Comparison of ENCODE assay signal across 1 fruit fly cellular context in genomic region chr2L:7494341-7495293, dm6.
A peak's percentile ranks its signal among the peaks of the same experiment; 100 is the strongest.
TF ChIP-seq lines count a peak whose summit lies in the region.

No protein-coding gene starts in this region.

TF ChIP-seq in whole organism, embryonic, 481 proteins besides CTCF, POLR2A, EP300 and RAD21 (continued from another document):
- TF ChIP-seq CG7839 (tag; optimal IDR thresholded peaks at IDR 0.05; lab: Kevin White, UChicago) = peak; percentile 50
- TF ChIP-seq CG17361 (GFP tag; IDR thresholded peaks at IDR 0.05; lab: Robert Waterston, UW) = no peak
- TF ChIP-seq gro (GFP tag; optimal IDR thresholded peaks at IDR 0.05; lab: Kevin White, UChicago) = peak; percentile 57
- TF ChIP-seq Hr51 (GFP tag; optimal IDR thresholded peaks at IDR 0.05; lab: Kevin White, UChicago) = peak in 1 of 2 experiments; percentile 16
- TF ChIP-seq Ptx1 (GFP tag; IDR thresholded peaks at IDR 0.05; lab: Robert Waterston, UW) = peak; percentile 26; the same call in 1 of the 2 replicates
- peak; percentile 40 for TF ChIP-seq CG10366 (GFP tag; IDR thresholded peaks at IDR 0.05; lab: Robert Waterston, UW)
- TF ChIP-seq CG31388 (GFP tag; optimal IDR thresholded peaks at IDR 0.05; lab: Kevin White, UChicago) = no peak
- peak; percentile 42 for TF ChIP-seq Hr3 (GFP tag; optimal IDR thresholded peaks at IDR 0.05; lab: Kevin White, UChicago)
- TF ChIP-seq dimm (GFP tag; IDR thresholded peaks at IDR 0.05; lab: Robert Waterston, UW) = no peak
- TF ChIP-seq chn (GFP tag; optimal IDR thresholded peaks at IDR 0.05; lab: Kevin White, UChicago) = peak; percentile 10
- peak; percentile 66 for TF ChIP-seq lilli (GFP tag; optimal IDR thresholded peaks at IDR 0.05; lab: Kevin White, UChicago)
- TF ChIP-seq bab2 (GFP tag; optimal IDR thresholded peaks at IDR 0.05; lab: Kevin White, UChicago) = peak; percentile 46
- TF ChIP-seq Chrac-16 (GFP tag; optimal IDR thresholded peaks at IDR 0.05; lab: Kevin White, UChicago) = peak; percentile 60
- TF ChIP-seq Hmr (GFP tag; optimal IDR thresholded peaks at IDR 0.05; lab: Kevin White, UChicago) = peak; percentile 80
- TF ChIP-seq so (GFP tag; IDR thresholded peaks at IDR 0.05; lab: Robert Waterston, UW) = peak; percentile 20; the same call in 1 of the 3 replicates
- TF ChIP-seq CG2678 (tag; optimal IDR thresholded peaks at IDR 0.05; lab: Kevin White, UChicago) = peak; percentile 24
- TF ChIP-seq gem (tag; optimal IDR thresholded peaks at IDR 0.05; lab: Kevin White, UChicago) = peak; percentile 74
- TF ChIP-seq pb (GFP tag; optimal IDR thresholded peaks at IDR 0.05; lab: Kevin White, UChicago) = no peak
- no peak for TF ChIP-seq CG3726 (GFP tag; IDR thresholded peaks at IDR 0.05; lab: Robert Waterston, UW)
- peak; percentile 43 for TF ChIP-seq CG9817 (tag; optimal IDR thresholded peaks at IDR 0.05; lab: Kevin White, UChicago)
- TF ChIP-seq CG31441 (GFP tag; IDR thresholded peaks at IDR 0.05; lab: Robert Waterston, UW) = 0 out of 2 replicates have a peak, but pooled peaks have one; percentile 26
- peak; percentile 38 for TF ChIP-seq tio (GFP tag; optimal IDR thresholded peaks at IDR 0.05; lab: Kevin White, UChicago)
- peak in 1 of 2 experiments; percentile 45 for TF ChIP-seq dpn (GFP tag; optimal IDR thresholded peaks at IDR 0.05; lab: Kevin White, UChicago)
- peak; percentile 42 for TF ChIP-seq dmrt11E (tag; optimal IDR thresholded peaks at IDR 0.05; lab: Kevin White, UChicago)
- peak; percentile 21 for TF ChIP-seq Bteb2 (GFP tag; optimal IDR thresholded peaks at IDR 0.05; lab: Kevin White, UChicago)
- TF ChIP-seq eve (GFP tag; optimal IDR thresholded peaks at IDR 0.05; lab: Kevin White, UChicago) = peak in 1 of 2 experiments; percentile 55
- TF ChIP-seq CG32767 (GFP tag; IDR thresholded peaks at IDR 0.05; lab: Robert Waterston, UW) = no peak
- peak; percentile 42 for TF ChIP-seq CG18262 (tag; optimal IDR thresholded peaks at IDR 0.05; lab: Kevin White, UChicago)
- TF ChIP-seq E2f2 (GFP tag; IDR thresholded peaks at IDR 0.05; lab: Robert Waterston, UW) = peak; percentile 46; the same call in 1 of the 2 replicates
- peak; percentile 56 for TF ChIP-seq CG12769 (tag; optimal IDR thresholded peaks at IDR 0.05; lab: Kevin White, UChicago)
- 0 out of 2 replicates have a peak, but pooled peaks have one; percentile 40 for TF ChIP-seq CG11247 (GFP tag; IDR thresholded peaks at IDR 0.05; lab: Robert Waterston, UW)
- TF ChIP-seq CG10147 (GFP tag; optimal IDR thresholded peaks at IDR 0.05; lab: Kevin White, UChicago) = peak; percentile 32
- TF ChIP-seq CG10209 (GFP tag; optimal IDR thresholded peaks at IDR 0.05; lab: Kevin White, UChicago) = peak; percentile 48
- TF ChIP-seq dmrt99B (tag; optimal IDR thresholded peaks at IDR 0.05; lab: Kevin White, UChicago) = peak; percentile 61
- peak; percentile 55; the same call in 2 of the 3 replicates for TF ChIP-seq CG2889 (GFP tag; IDR thresholded peaks at IDR 0.05; lab: Robert Waterston, UW)
- TF ChIP-seq gfzf (GFP tag; optimal IDR thresholded peaks at IDR 0.05; lab: Kevin White, UChicago) = no peak
- peak; percentile 81 for TF ChIP-seq row (GFP tag; IDR thresholded peaks at IDR 0.05; lab: Robert Waterston, UW)
- peak; percentile 45 for TF ChIP-seq CG12219 (GFP tag; optimal IDR thresholded peaks at IDR 0.05; lab: Kevin White, UChicago)
- no peak for TF ChIP-seq Sry-β (GFP tag; optimal IDR thresholded peaks at IDR 0.05; lab: Kevin White, UChicago)
- TF ChIP-seq Hmx (GFP tag; optimal IDR thresholded peaks at IDR 0.05; lab: Kevin White, UChicago) = no peak
- no peak for TF ChIP-seq CG11723 (GFP tag; optimal IDR thresholded peaks at IDR 0.05; lab: Kevin White, UChicago)
- TF ChIP-seq Ets97D (GFP tag; optimal IDR thresholded peaks at IDR 0.05; lab: Kevin White, UChicago) = no peak
- peak; percentile 59 for TF ChIP-seq CG17568 (GFP tag; optimal IDR thresholded peaks at IDR 0.05; lab: Kevin White, UChicago)
- no peak for TF ChIP-seq caup (GFP tag; optimal IDR thresholded peaks at IDR 0.05; lab: Kevin White, UChicago; ENCODE audit: severe bottlenecking)
- TF ChIP-seq CG11504 (tag; optimal IDR thresholded peaks at IDR 0.05; lab: Kevin White, UChicago) = peak; percentile 62
- TF ChIP-seq CG7556 (GFP tag; optimal IDR thresholded peaks at IDR 0.05; lab: Kevin White, UChicago) = peak; percentile 69
- TF ChIP-seq grau (tag; optimal IDR thresholded peaks at IDR 0.05; lab: Kevin White, UChicago) = peak; percentile 94
- no peak for TF ChIP-seq Dll (GFP tag; IDR thresholded peaks at IDR 0.05; lab: Robert Waterston, UW; ENCODE audit: partially characterized antibody)
- TF ChIP-seq fd96Cb (tag; optimal IDR thresholded peaks at IDR 0.05; lab: Kevin White, UChicago) = peak; percentile 1
- peak; percentile 14 for TF ChIP-seq CG12299 (tag; optimal IDR thresholded peaks at IDR 0.05; lab: Kevin White, UChicago)
- TF ChIP-seq nmo (GFP tag; optimal IDR thresholded peaks at IDR 0.05; lab: Kevin White, UChicago) = peak; percentile 19
- peak; percentile 31; the same call in 1 of the 2 replicates for TF ChIP-seq CG32532 (GFP tag; IDR thresholded peaks at IDR 0.05; lab: Robert Waterston, UW)
- peak; percentile 56 for TF ChIP-seq lab (GFP tag; optimal IDR thresholded peaks at IDR 0.05; lab: Kevin White, UChicago)
- peak; percentile 58 for TF ChIP-seq CG17385 (GFP tag; optimal IDR thresholded peaks at IDR 0.05; lab: Kevin White, UChicago)
- no peak for TF ChIP-seq Bgb (GFP tag; IDR thresholded peaks at IDR 0.05; lab: Robert Waterston, UW; ENCODE audit: partially characterized antibody)
- peak; percentile 67 for TF ChIP-seq CG3847 (GFP tag; IDR thresholded peaks at IDR 0.05; lab: Robert Waterston, UW)
- TF ChIP-seq CG9727 (GFP tag; optimal IDR thresholded peaks at IDR 0.05; lab: Kevin White, UChicago) = peak; percentile 35
- TF ChIP-seq crol (GFP tag; IDR thresholded peaks at IDR 0.05; lab: Robert Waterston, UW) = no peak
- peak; percentile 9 for TF ChIP-seq Ssrp (tag; optimal IDR thresholded peaks at IDR 0.05; lab: Kevin White, UChicago)
- TF ChIP-seq CG2120 (GFP tag; optimal IDR thresholded peaks at IDR 0.05; lab: Kevin White, UChicago) = peak; percentile 87
- peak; percentile 77 for TF ChIP-seq sob (GFP tag; IDR thresholded peaks at IDR 0.05; lab: Robert Waterston, UW)
- TF ChIP-seq CG1603 (tag; optimal IDR thresholded peaks at IDR 0.05; lab: Kevin White, UChicago) = peak; percentile 27
- TF ChIP-seq Fer2 (tag; optimal IDR thresholded peaks at IDR 0.05; lab: Kevin White, UChicago) = no peak
- 0 out of 2 replicates have a peak, but pooled peaks have one; percentile 29 for TF ChIP-seq klu (GFP tag; IDR thresholded peaks at IDR 0.05; lab: Robert Waterston, UW)
- TF ChIP-seq hkb (optimal IDR thresholded peaks at IDR 0.05; lab: Kevin White, UChicago) = no peak
- peak; percentile 68; the same call in 1 of the 2 replicates for TF ChIP-seq hkb (GFP tag; IDR thresholded peaks at IDR 0.05; lab: Robert Waterston, UW)
- TF ChIP-seq Taf1 (GFP tag; IDR thresholded peaks at IDR 0.05; lab: Robert Waterston, UW) = no peak
- 0 out of 2 replicates have a peak, but pooled peaks have one; percentile 15 for TF ChIP-seq ap (GFP tag; IDR thresholded peaks at IDR 0.05; lab: Robert Waterston, UW)
- no peak for TF ChIP-seq CG16863 (GFP tag; optimal IDR thresholded peaks at IDR 0.05; lab: Kevin White, UChicago)
- TF ChIP-seq Poxn (GFP tag; IDR thresholded peaks at IDR 0.05; lab: Robert Waterston, UW) = 0 out of 2 replicates have a peak, but pooled peaks have one; percentile 22
- TF ChIP-seq CG7786 (GFP tag; optimal IDR thresholded peaks at IDR 0.05; lab: Kevin White, UChicago) = peak; percentile 55
- TF ChIP-seq CG33557 (GFP tag; optimal IDR thresholded peaks at IDR 0.05; lab: Kevin White, UChicago) = peak; percentile 48
- peak; percentile 95 for TF ChIP-seq sd (tag; optimal IDR thresholded peaks at IDR 0.05; lab: Kevin White, UChicago)
- TF ChIP-seq Dbx (GFP tag; IDR thresholded peaks at IDR 0.05; lab: Robert Waterston, UW) = peak; percentile 89
- TF ChIP-seq CG13624 (GFP tag; optimal IDR thresholded peaks at IDR 0.05; lab: Kevin White, UChicago) = peak; percentile 56
- peak; percentile 8 for TF ChIP-seq fu2 (GFP tag; optimal IDR thresholded peaks at IDR 0.05; lab: Kevin White, UChicago)
- TF ChIP-seq cwo (GFP tag; optimal IDR thresholded peaks at IDR 0.05; lab: Kevin White, UChicago) = peak; percentile 4
- no peak for TF ChIP-seq hbn (GFP tag; IDR thresholded peaks at IDR 0.05; lab: Robert Waterston, UW; ENCODE audit: partially characterized antibody)
- TF ChIP-seq Trl (optimal IDR thresholded peaks at IDR 0.05; lab: Kevin White, UChicago) = peak; percentile 34 to 51
- no peak for TF ChIP-seq Trl (GFP tag; optimal IDR thresholded peaks at IDR 0.05; lab: Kevin White, UChicago)
- TF ChIP-seq CG8944 (GFP tag; optimal IDR thresholded peaks at IDR 0.05; lab: Kevin White, UChicago) = peak; percentile 26
- TF ChIP-seq crp (GFP tag; optimal IDR thresholded peaks at IDR 0.05; lab: Kevin White, UChicago) = no peak
- peak; percentile 66; the same call in 1 of the 2 replicates for TF ChIP-seq ranshi (GFP tag; IDR thresholded peaks at IDR 0.05; lab: Robert Waterston, UW)
- TF ChIP-seq CG17359 (tag; optimal IDR thresholded peaks at IDR 0.05; lab: Kevin White, UChicago) = peak; percentile 25
- peak; percentile 18 for TF ChIP-seq Hsf (GFP tag; optimal IDR thresholded peaks at IDR 0.05; lab: Kevin White, UChicago)
- peak; percentile 10 for TF ChIP-seq CG1233 (GFP tag; optimal IDR thresholded peaks at IDR 0.05; lab: Kevin White, UChicago)
- TF ChIP-seq chm (GFP tag; IDR thresholded peaks at IDR 0.05; lab: Robert Waterston, UW) = no peak
- TF ChIP-seq her (GFP tag; optimal IDR thresholded peaks at IDR 0.05; lab: Kevin White, UChicago) = peak; percentile 52
- TF ChIP-seq CoRest (tag; optimal IDR thresholded peaks at IDR 0.05; lab: Kevin White, UChicago) = peak; percentile 58
- peak; percentile 26 for TF ChIP-seq Myb (GFP tag; optimal IDR thresholded peaks at IDR 0.05; lab: Kevin White, UChicago)
- peak; percentile 78 for TF ChIP-seq CG14014 (GFP tag; IDR thresholded peaks at IDR 0.05; lab: Robert Waterston, UW)
- peak; percentile 24 for TF ChIP-seq fd3F (GFP tag; optimal IDR thresholded peaks at IDR 0.05; lab: Kevin White, UChicago)
- TF ChIP-seq sisA (GFP tag; IDR thresholded peaks at IDR 0.05; lab: Robert Waterston, UW) = no peak
- peak; percentile 34 for TF ChIP-seq phol (tag; optimal IDR thresholded peaks at IDR 0.05; lab: Kevin White, UChicago)
- peak; percentile 4 for TF ChIP-seq shn (GFP tag; optimal IDR thresholded peaks at IDR 0.05; lab: Kevin White, UChicago)
- TF ChIP-seq nau (GFP tag; optimal IDR thresholded peaks at IDR 0.05; lab: Kevin White, UChicago) = no peak
- TF ChIP-seq CG12071 (GFP tag; optimal IDR thresholded peaks at IDR 0.05; lab: Kevin White, UChicago) = no peak
- no peak for TF ChIP-seq maf-S (GFP tag; optimal IDR thresholded peaks at IDR 0.05; lab: Kevin White, UChicago)
- peak; percentile 39 for TF ChIP-seq sug (tag; optimal IDR thresholded peaks at IDR 0.05; lab: Kevin White, UChicago)
- peak; percentile 70 for TF ChIP-seq ftz-f1 (GFP tag; optimal IDR thresholded peaks at IDR 0.05; lab: Kevin White, UChicago)
- peak; percentile 60 for TF ChIP-seq seq (GFP tag; IDR thresholded peaks at IDR 0.05; lab: Robert Waterston, UW)
- peak; percentile 30 for TF ChIP-seq unpg (GFP tag; optimal IDR thresholded peaks at IDR 0.05; lab: Kevin White, UChicago)
- TF ChIP-seq bsh (GFP tag; optimal IDR thresholded peaks at IDR 0.05; lab: Kevin White, UChicago) = peak in 1 of 2 experiments; percentile 61
- TF ChIP-seq BEAF-32 (GFP tag; optimal IDR thresholded peaks at IDR 0.05; lab: Kevin White, UChicago) = no peak
- no peak for TF ChIP-seq en (GFP tag; optimal IDR thresholded peaks at IDR 0.05; lab: Kevin White, UChicago)
- peak; percentile 32; the same call in 1 of the 2 replicates for TF ChIP-seq Adf1 (GFP tag; IDR thresholded peaks at IDR 0.05; lab: Robert Waterston, UW)
- TF ChIP-seq Max (GFP tag; optimal IDR thresholded peaks at IDR 0.05; lab: Kevin White, UChicago) = peak; percentile 4
- peak; percentile 40 for TF ChIP-seq onecut (GFP tag; IDR thresholded peaks at IDR 0.05; lab: Robert Waterston, UW)
- no peak for TF ChIP-seq bcd (GFP tag; optimal IDR thresholded peaks at IDR 0.05; lab: Kevin White, UChicago)
- TF ChIP-seq D19A (tag; optimal IDR thresholded peaks at IDR 0.05; lab: Kevin White, UChicago) = peak; percentile 29
- TF ChIP-seq ci (GFP tag; IDR thresholded peaks at IDR 0.05; lab: Robert Waterston, UW) = peak; percentile 16; the same call in 1 of the 3 replicates
- TF ChIP-seq CG2712 (tag; optimal IDR thresholded peaks at IDR 0.05; lab: Kevin White, UChicago) = peak; percentile 37
- TF ChIP-seq PHDP (tag; optimal IDR thresholded peaks at IDR 0.05; lab: Kevin White, UChicago) = peak; percentile 56
- TF ChIP-seq CHES-1-like (GFP tag; optimal IDR thresholded peaks at IDR 0.05; lab: Kevin White, UChicago) = peak; percentile 34
- TF ChIP-seq tx (GFP tag; optimal IDR thresholded peaks at IDR 0.05; lab: Kevin White, UChicago) = peak; percentile 30
- peak; percentile 19 for TF ChIP-seq CG13775 (GFP tag; optimal IDR thresholded peaks at IDR 0.05; lab: Kevin White, UChicago)
- TF ChIP-seq CG3065 (GFP tag; optimal IDR thresholded peaks at IDR 0.05; lab: Kevin White, UChicago) = no peak
- peak; percentile 17 for TF ChIP-seq mam (GFP tag; optimal IDR thresholded peaks at IDR 0.05; lab: Kevin White, UChicago)
- TF ChIP-seq sim (GFP tag; IDR thresholded peaks at IDR 0.05; lab: Robert Waterston, UW) = no peak
- TF ChIP-seq az2 (GFP tag; optimal IDR thresholded peaks at IDR 0.05; lab: Kevin White, UChicago) = peak; percentile 43
- TF ChIP-seq CG9932 (GFP tag; IDR thresholded peaks at IDR 0.05; lab: Robert Waterston, UW) = peak; percentile 88
- peak; percentile 8 for TF ChIP-seq CG18476 (GFP tag; optimal IDR thresholded peaks at IDR 0.05; lab: Kevin White, UChicago)
- TF ChIP-seq CG14710 (tag; optimal IDR thresholded peaks at IDR 0.05; lab: Kevin White, UChicago) = no peak
